Fruit fly (Drosophila melanogaster) whole organism, adult: ENCODE measurements around the gene Cyp12a5.
A peak's percentile ranks its signal among the peaks of the same experiment; 100 is the strongest.

Experiments
- CG14711 ChIP-seq: fragments of 200-800 bp; sonication (Bioruptor generic); optimal IDR thresholded peaks from 2 replicates; lab custom pipeline; 2018; ENCODE audit warnings: missing biosample characterization, mild to moderate bottlenecking, missing genetic modification characterization, moderate library complexity
- CG5204 ChIP-seq: fragments of 200-800 bp; sonication (Bioruptor generic); optimal IDR thresholded peaks from 2 replicates; lab custom pipeline; 2016; ENCODE audit warnings: missing biosample characterization, missing genetic modification characterization
- Crg-1 ChIP-seq: fragments of 200-800 bp; sonication (Bioruptor generic); optimal IDR thresholded peaks from 2 replicates; lab custom pipeline; 2016; ENCODE audit warnings: missing biosample characterization, missing genetic modification characterization
- Mnt ChIP-seq: fragments of 200-800 bp; sonication (Bioruptor generic); optimal IDR thresholded peaks from 2 replicates; lab custom pipeline; 2016; ENCODE audit warnings: missing biosample characterization, mild to moderate bottlenecking, missing genetic modification characterization
- bab1 ChIP-seq: fragments of 200-800 bp; sonication (Bioruptor generic); optimal IDR thresholded peaks from 3 replicates; lab custom pipeline; 2019; ENCODE audit warnings: missing biosample characterization, mild to moderate bottlenecking, missing genetic modification characterization, moderate library complexity
- cic ChIP-seq: fragments of 200-800 bp; sonication (Bioruptor generic); optimal IDR thresholded peaks from 2 replicates; lab custom pipeline; 2017; ENCODE audit warnings: missing biosample characterization, mild to moderate bottlenecking, missing genetic modification characterization, moderate library complexity
- kay ChIP-seq: fragments of 200-800 bp; sonication (Bioruptor generic); peaks from one replicate; lab custom pipeline; 2016; ENCODE audit warnings: missing biosample characterization, missing genetic modification characterization, borderline replicate concordance

DNA sequence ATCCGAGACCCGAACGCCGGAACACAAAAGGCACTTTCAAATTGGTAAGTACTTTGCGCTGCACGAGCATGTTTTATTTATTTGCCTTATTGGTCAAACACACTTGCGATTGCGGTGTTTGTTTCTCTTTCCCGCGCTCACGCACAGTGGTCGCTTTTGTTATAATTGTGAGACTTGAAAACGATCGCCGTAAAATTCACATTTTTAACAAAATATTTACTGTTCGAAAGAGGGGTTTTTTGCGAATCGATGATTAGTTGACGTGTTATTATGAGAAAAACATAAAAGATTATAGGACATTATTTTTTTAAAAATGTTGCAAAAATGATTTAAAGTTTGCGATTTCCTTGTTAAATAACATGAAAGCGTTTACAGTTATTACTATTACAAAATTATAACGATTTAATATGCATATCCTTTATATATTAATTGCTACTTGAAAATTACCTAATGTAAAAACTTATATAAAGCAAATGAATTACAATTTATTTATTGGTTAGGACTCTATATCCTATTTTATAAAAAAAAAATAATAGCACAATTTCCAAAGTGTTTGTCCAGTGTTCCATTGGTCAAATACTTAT, 32.5 kb downstream of the Cyp12a5 start:
- TF ChIP-seq bab1 (no peak), Crg-1 (GFP tag; lab: Kevin White, UChicago) (no peak), CG5204 (peak; percentile 21), cic (GFP tag; lab: Kevin White, UChicago) (no peak), kay (peak; percentile 26), Mnt (GFP tag; lab: Kevin White, UChicago) (no peak), CG14711 (tag; lab: Kevin White, UChicago) (no peak)
